Worm (Caenorhabditis elegans): ENCODE measurements around the gene F38H4.3.

F38H4.3 gene

ce11 chrIV:11864226-11864625 lies 22.0 kb downstream of the F38H4.3 start, which contains the start of gene trpa-1:
Gene trpa-1, plus strand, starts transcription at chrIV:11864526.
- no peak for TF ChIP-seq lin-39 (tag; optimal IDR thresholded peaks at IDR 0.05)
- no peak for TF ChIP-seq lin-13 (GFP tag; optimal IDR thresholded peaks at IDR 0.05)
- TF ChIP-seq skn-1 (tag; optimal IDR thresholded peaks at IDR 0.05), result no peak
- TF ChIP-seq nhr-10 (tag; optimal IDR thresholded peaks at IDR 0.05), result no peak
- TF ChIP-seq ztf-11 (tag; optimal IDR thresholded peaks at IDR 0.05), result no peak
- no peak for TF ChIP-seq fos-1 (tag; optimal IDR thresholded peaks at IDR 0.05)
- TF ChIP-seq ztf-4 (tag; optimal IDR thresholded peaks at IDR 0.05), result no peak
- TF ChIP-seq unc-62 (GFP tag; optimal IDR thresholded peaks at IDR 0.05), result no peak
- no peak for TF ChIP-seq elt-1 (tag; optimal IDR thresholded peaks at IDR 0.05)
- TF ChIP-seq unc-39 (tag; optimal IDR thresholded peaks at IDR 0.05), result no peak
- no peak for TF ChIP-seq Y55F3AM.14 (GFP tag; optimal IDR thresholded peaks at IDR 0.05)
- TF ChIP-seq sma-3 (GFP tag; optimal IDR thresholded peaks at IDR 0.05), result no peak
- no peak for TF ChIP-seq mdl-1 (tag; optimal IDR thresholded peaks at IDR 0.05)
- TF ChIP-seq zag-1 (tag; optimal IDR thresholded peaks at IDR 0.05), result no peak
- TF ChIP-seq nhr-23 (tag; optimal IDR thresholded peaks at IDR 0.05), result no peak
- TF ChIP-seq nhr-21 (tag; optimal IDR thresholded peaks at IDR 0.05), result no peak
- no peak for TF ChIP-seq mab-5 (tag; optimal IDR thresholded peaks at IDR 0.05)

DNA sequence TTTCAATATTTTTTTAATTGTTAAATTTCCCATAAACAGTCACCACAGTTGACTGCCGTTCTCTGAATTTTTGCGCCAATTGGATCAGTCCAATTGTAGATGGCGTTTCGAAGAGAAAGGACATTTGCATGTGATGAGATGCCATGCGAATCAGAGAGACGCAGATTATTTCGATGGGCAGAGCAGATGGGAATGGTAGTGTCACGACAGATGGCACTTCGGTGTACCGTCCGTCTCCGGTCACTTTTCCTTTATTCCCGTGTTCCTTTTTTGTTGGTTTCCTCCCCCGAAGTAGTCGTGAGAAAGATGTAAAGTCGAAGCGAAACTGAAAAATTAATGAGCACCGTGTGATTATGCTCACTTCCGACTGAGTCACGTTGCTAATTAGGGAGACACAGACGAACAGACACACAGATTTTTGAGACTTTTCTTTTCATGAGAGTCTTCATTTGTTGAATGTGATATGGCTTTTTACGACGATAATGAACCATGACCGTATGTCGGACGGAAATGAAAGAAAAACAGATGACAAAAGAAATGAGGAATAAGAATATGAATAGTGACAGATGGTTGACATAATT lies 25.5 kb downstream of the F38H4.3 start:
- TF ChIP-seq nhr-25 (tag; optimal IDR thresholded peaks at IDR 0.05) (no peak), gmeb-1 (tag; optimal IDR thresholded peaks at IDR 0.05) (no peak), lin-13 (GFP tag; optimal IDR thresholded peaks at IDR 0.05) (no peak), lin-11 (tag; optimal IDR thresholded peaks at IDR 0.05) (no peak), nhr-77 (tag; optimal IDR thresholded peaks at IDR 0.05) (no peak), C34F6.9 (tag; optimal IDR thresholded peaks at IDR 0.05) (no peak), nhr-11 (tag; optimal IDR thresholded peaks at IDR 0.05) (no peak), nhr-12 (tag; optimal IDR thresholded peaks at IDR 0.05) (no peak), elt-1 (tag; optimal IDR thresholded peaks at IDR 0.05) (no peak), nhr-237 (tag; optimal IDR thresholded peaks at IDR 0.05) (no peak), snpc-4 (tag; optimal IDR thresholded peaks at IDR 0.05) (no peak), R02D3.7 (tag; optimal IDR thresholded peaks at IDR 0.05) (no peak), alr-1 (tag; optimal IDR thresholded peaks at IDR 0.05) (no peak), zag-1 (tag; optimal IDR thresholded peaks at IDR 0.05) (no peak), ztf-1 (GFP tag; conservative IDR thresholded peaks at IDR 0.05) (no peak), egl-27 (tag; optimal IDR thresholded peaks at IDR 0.05) (no peak)

ce11 chrIV:11868452-11868851 lies 26.2 kb downstream of the F38H4.3 start:
- TF ChIP-seq ceh-82 (tag; optimal IDR thresholded peaks at IDR 0.05) (no peak), unc-62 (GFP tag; optimal IDR thresholded peaks at IDR 0.05) (no peak), sem-4 (tag; optimal IDR thresholded peaks at IDR 0.05) (no peak)

DNA sequence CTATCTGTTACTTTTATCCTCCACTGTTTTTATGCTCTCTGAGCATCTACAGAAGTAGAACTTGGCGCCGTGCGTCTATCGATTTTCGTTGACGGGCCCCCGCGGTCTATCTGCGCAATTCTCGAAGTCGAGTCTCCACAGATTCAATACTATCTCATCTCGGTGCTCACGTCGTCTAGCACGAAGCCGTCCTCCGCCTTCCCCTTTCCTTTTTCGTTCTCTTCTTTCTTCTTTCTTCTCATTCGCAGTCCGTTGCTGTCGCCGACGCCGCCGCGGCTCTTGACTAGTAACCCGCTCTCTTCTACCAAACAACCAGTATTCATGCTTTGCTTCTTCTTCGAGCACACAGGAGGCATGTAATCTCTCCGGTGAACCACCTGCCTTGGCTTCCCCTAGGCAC lies 28.9 kb downstream of the F38H4.3 start:
- TF ChIP-seq lin-11 (tag; optimal IDR thresholded peaks at IDR 0.05) (peak; percentile 37), lsy-2 (tag; optimal IDR thresholded peaks at IDR 0.05) (peak in 1 of 2 experiments; percentile 61), snpc-4 (tag; optimal IDR thresholded peaks at IDR 0.05) (peak; percentile 4), nhr-129 (tag; optimal IDR thresholded peaks at IDR 0.05) (peak; percentile 16), mab-5 (tag; optimal IDR thresholded peaks at IDR 0.05) (no peak), F13H6.1 (tag; optimal IDR thresholded peaks at IDR 0.05) (peak; percentile 8), nhr-10 (tag; optimal IDR thresholded peaks at IDR 0.05) (no peak), lin-13 (GFP tag; optimal IDR thresholded peaks at IDR 0.05) (peak; percentile 11), zag-1 (tag; optimal IDR thresholded peaks at IDR 0.05) (peak; percentile 5), C34F6.9 (tag; optimal IDR thresholded peaks at IDR 0.05) (peak; percentile 65), nhr-77 (tag; optimal IDR thresholded peaks at IDR 0.05) (no peak), fos-1 (tag; optimal IDR thresholded peaks at IDR 0.05) (peak; percentile 19), unc-55 (GFP tag; optimal IDR thresholded peaks at IDR 0.05) (peak; percentile 50)

ce11 chrIV:11871898-11872297 lies 29.7 kb downstream of the F38H4.3 start:
- no peak for TF ChIP-seq mab-5 (tag; optimal IDR thresholded peaks at IDR 0.05)
